Fruit fly (Drosophila melanogaster): Measurements from ENCODE around the gene Sfp70A4.

Sfp70A4 gene

dm6 chr3L:13296760-13297159 is at the start of gene Sfp70A4:
Sfp70A4 (minus strand) TSS chr3L:13296860.
- TF ChIP-seq CG17801 (GFP tag; optimal IDR thresholded peaks at IDR 0.05; ENCODE audit: partially characterized antibody), result no peak

dm6 chr3L:13328835-13329234 is 32.2 kb upstream of the Sfp70A4 start, which contains the start of gene CG14113:
CG14113 (plus strand) TSS chr3L:13329135.
- TF ChIP-seq CG17801 (GFP tag; optimal IDR thresholded peaks at IDR 0.05; ENCODE audit: partially characterized antibody), result no peak

- TF ChIP-seq CG17801 (GFP tag; optimal IDR thresholded peaks at IDR 0.05; ENCODE audit: partially characterized antibody), result no peak
These were observed 15.6 kb upstream of the Sfp70A4 start for dm6 chr3L:13312250-13312649.

dm6 chr3L:13301787-13302186 is 5.1 kb upstream of the Sfp70A4 start:
- TF ChIP-seq CG17801 (GFP tag; optimal IDR thresholded peaks at IDR 0.05; ENCODE audit: partially characterized antibody), result no peak

- no peak for TF ChIP-seq CG17801 (GFP tag; optimal IDR thresholded peaks at IDR 0.05; ENCODE audit: partially characterized antibody)
These were observed 4.7 kb upstream of the Sfp70A4 start, which contains the start of gene SP for dm6 chr3L:13301335-13301734. SP (plus strand) TSS chr3L:13301635.

- no peak for TF ChIP-seq CG17801 (GFP tag; optimal IDR thresholded peaks at IDR 0.05; ENCODE audit: partially characterized antibody)
These were observed 3.4 kb upstream of the Sfp70A4 start, which contains the start of gene CG43147 for dm6 chr3L:13300052-13300451. CG43147 (minus strand) TSS chr3L:13300152.

dm6 chr3L:13298923-13299322 is 2.3 kb upstream of the Sfp70A4 start, which contains the start of gene CG42481:
CG42481 (minus strand) TSS chr3L:13299023.
- no peak for TF ChIP-seq CG17801 (GFP tag; optimal IDR thresholded peaks at IDR 0.05; ENCODE audit: partially characterized antibody)

dm6 chr3L:13295675-13296074 is 985 bp downstream of the Sfp70A4 start:
- no peak for TF ChIP-seq CG17801 (GFP tag; optimal IDR thresholded peaks at IDR 0.05; ENCODE audit: partially characterized antibody)

dm6 chr3L:13288161-13288560 is 8.5 kb downstream of the Sfp70A4 start:
- no peak for TF ChIP-seq CG17801 (GFP tag; optimal IDR thresholded peaks at IDR 0.05; ENCODE audit: partially characterized antibody)

dm6 chr3L:13286640-13287039 is 10.0 kb downstream of the Sfp70A4 start:
- TF ChIP-seq CG17801 (GFP tag; optimal IDR thresholded peaks at IDR 0.05; ENCODE audit: partially characterized antibody), result no peak

dm6 chr3L:13284308-13284707 is 12.4 kb downstream of the Sfp70A4 start:
- TF ChIP-seq CG17801 (GFP tag; optimal IDR thresholded peaks at IDR 0.05; ENCODE audit: partially characterized antibody), result no peak

dm6 chr3L:13282039-13282438 is 14.6 kb downstream of the Sfp70A4 start:
- peak; percentile 59 for TF ChIP-seq CG17801 (GFP tag; optimal IDR thresholded peaks at IDR 0.05; ENCODE audit: partially characterized antibody)

dm6 chr3L:13271282-13271681 is 25.4 kb downstream of the Sfp70A4 start:
- no peak for TF ChIP-seq CG17801 (GFP tag; optimal IDR thresholded peaks at IDR 0.05; ENCODE audit: partially characterized antibody)

dm6 chr3L:13267893-13268292 is 28.8 kb downstream of the Sfp70A4 start:
- no peak for TF ChIP-seq CG17801 (GFP tag; optimal IDR thresholded peaks at IDR 0.05; ENCODE audit: partially characterized antibody)

- TF ChIP-seq CG17801 (GFP tag; optimal IDR thresholded peaks at IDR 0.05; ENCODE audit: partially characterized antibody), result peak; percentile 13
These were observed 29.4 kb downstream of the Sfp70A4 start for dm6 chr3L:13267254-13267653.

dm6 chr3L:13266078-13266477 is 30.6 kb downstream of the Sfp70A4 start:
- no peak for TF ChIP-seq CG17801 (GFP tag; optimal IDR thresholded peaks at IDR 0.05; ENCODE audit: partially characterized antibody)

dm6 chr3L:13263801-13264200 is 32.9 kb downstream of the Sfp70A4 start:
- no peak for TF ChIP-seq CG17801 (GFP tag; optimal IDR thresholded peaks at IDR 0.05; ENCODE audit: partially characterized antibody)

Measured in ovary, adult (tissue).